Worm (Caenorhabditis elegans) whole organism, L2 larva: Measurements from ENCODE around the gene C49C3.20.
A peak's percentile ranks its signal among the peaks of the same experiment; 100 is the strongest.

Experiments used
- C34F6.9 ChIP-seq: fragments of 150-350 bp; optimal IDR thresholded peaks from 2 replicates; lab custom pipeline; 2014; ENCODE audit warnings: missing biosample characterization, missing genetic modification characterization
- F13H6.1 ChIP-seq: sonication (generic microtip); optimal IDR thresholded peaks from 2 replicates; lab custom pipeline; 2016; ENCODE audit warnings: missing genetic modification characterization, missing compliant biosample characterization
- R02D3.7 ChIP-seq: fragments of 150-350 bp; optimal IDR thresholded peaks from 2 replicates; lab custom pipeline; 2014; ENCODE audit warnings: missing biosample characterization, missing genetic modification characterization
- Y55F3AM.14 ChIP-seq: fragments of 200-800 bp; sonication (Bioruptor generic); optimal IDR thresholded peaks from 2 replicates; lab custom pipeline; 2018; ENCODE audit warnings: mild to moderate bottlenecking, missing genetic modification characterization, missing compliant biosample characterization
- alr-1 ChIP-seq: fragments of 150-350 bp; optimal IDR thresholded peaks from 2 replicates; lab custom pipeline; 2014; ENCODE audit warnings: missing biosample characterization, missing genetic modification characterization
- aly-2 ChIP-seq: fragments of 150-350 bp; optimal IDR thresholded peaks from 2 replicates; lab custom pipeline; 2014; ENCODE audit warnings: missing biosample characterization, missing genetic modification characterization
- blmp-1 ChIP-seq: sonication (generic microtip); optimal IDR thresholded peaks from 2 replicates; lab custom pipeline; 2017; ENCODE audit warnings: missing genetic modification characterization, mild to moderate bottlenecking, missing compliant biosample characterization, antibody characterized with exemption, moderate library complexity; ENCODE audit not compliant: insufficient read depth
- ceh-82 ChIP-seq: fragments of 150-350 bp; optimal IDR thresholded peaks from 2 replicates; lab custom pipeline; 2014; ENCODE audit warnings: missing biosample characterization, missing genetic modification characterization
- crh-2 ChIP-seq: sonication (generic microtip); optimal IDR thresholded peaks from 2 replicates; lab custom pipeline; 2017; ENCODE audit warnings: missing biosample characterization, missing genetic modification characterization
- dmd-4 ChIP-seq: sonication (generic microtip); optimal IDR thresholded peaks from 2 replicates; lab custom pipeline; 2017; ENCODE audit warnings: missing biosample characterization, missing genetic modification characterization
- elt-1 ChIP-seq: fragments of 150-350 bp; optimal IDR thresholded peaks from 2 replicates; lab custom pipeline; 2014; ENCODE audit warnings: missing biosample characterization, missing genetic modification characterization
- elt-3 ChIP-seq: sonication (generic microtip); optimal IDR thresholded peaks from 2 replicates; lab custom pipeline; 2017; ENCODE audit warnings: missing biosample characterization, missing genetic modification characterization
- fos-1 ChIP-seq: fragments of 150-350 bp; optimal IDR thresholded peaks from 2 replicates; lab custom pipeline; 2014; ENCODE audit warnings: missing biosample characterization, missing genetic modification characterization
- gmeb-1 ChIP-seq: fragments of 150-350 bp; optimal IDR thresholded peaks from 2 replicates; lab custom pipeline; 2014; ENCODE audit warnings: missing biosample characterization, missing genetic modification characterization
- lin-11 ChIP-seq: fragments of 150-350 bp; sonication (generic microtip); optimal IDR thresholded peaks from 2 replicates; lab custom pipeline; 2014; ENCODE audit warnings: missing biosample characterization, missing genetic modification characterization, inconsistent platforms, mixed read lengths
- lin-13 ChIP-seq: fragments of 150-350 bp; optimal IDR thresholded peaks from 2 replicates; lab custom pipeline; 2014; ENCODE audit warnings: missing biosample characterization, missing genetic modification reagents, missing genetic modification characterization
- lin-39 ChIP-seq: fragments of 150-350 bp; optimal IDR thresholded peaks from 2 replicates; lab custom pipeline; 2014; ENCODE audit warnings: missing biosample characterization, missing genetic modification reagents, missing genetic modification characterization
- lsy-2 ChIP-seq, 2 experiments: fragments of 150-350 bp in 1 of 2; sonication (generic microtip) in 1 of 2; optimal IDR thresholded peaks; 2 replicates each; lab custom pipeline; 2014 to 2017; ENCODE audit warnings: missing biosample characterization in 2 of 2, missing genetic modification characterization in 2 of 2
- mab-5 ChIP-seq: fragments of 150-350 bp; optimal IDR thresholded peaks from 2 replicates; lab custom pipeline; 2014; ENCODE audit warnings: missing biosample characterization, missing genetic modification characterization
- mbf-1 ChIP-seq: sonication (generic microtip); optimal IDR thresholded peaks from 2 replicates; lab custom pipeline; 2017; ENCODE audit warnings: missing biosample characterization, missing genetic modification characterization
- nhr-129 ChIP-seq: fragments of 150-350 bp; optimal IDR thresholded peaks from 2 replicates; lab custom pipeline; 2014; ENCODE audit warnings: missing biosample characterization, missing genetic modification characterization
- nhr-21 ChIP-seq: fragments of 150-350 bp; optimal IDR thresholded peaks from 2 replicates; lab custom pipeline; 2014; ENCODE audit warnings: missing biosample characterization, missing genetic modification characterization
- nhr-237 ChIP-seq: fragments of 150-350 bp; optimal IDR thresholded peaks from 2 replicates; lab custom pipeline; 2014; ENCODE audit warnings: missing biosample characterization, missing genetic modification characterization
- nhr-25 ChIP-seq: fragments of 150-350 bp; sonication (generic microtip); optimal IDR thresholded peaks from 3 replicates; lab custom pipeline; 2014; ENCODE audit warnings: missing biosample characterization, missing genetic modification characterization
- nhr-6 ChIP-seq: fragments of 150-350 bp; optimal IDR thresholded peaks from 2 replicates; lab custom pipeline; 2014; ENCODE audit warnings: missing biosample characterization, missing genetic modification characterization
- peb-1 ChIP-seq: fragments of 150-350 bp; optimal IDR thresholded peaks from 2 replicates; lab custom pipeline; 2014; ENCODE audit warnings: missing biosample characterization, missing genetic modification characterization
- sem-4 ChIP-seq: fragments of 150-350 bp; optimal IDR thresholded peaks from 2 replicates; lab custom pipeline; 2014; ENCODE audit warnings: missing biosample characterization, missing genetic modification reagents, missing genetic modification characterization
- sma-3 ChIP-seq: sonication (generic microtip); optimal IDR thresholded peaks from 2 replicates; lab custom pipeline; 2016; ENCODE audit warnings: missing genetic modification reagents, missing genetic modification characterization, missing compliant biosample characterization
- sma-9 ChIP-seq, 2 experiments: fragments of 150-350 bp in 1 of 2; sonication (generic microtip) in 1 of 2; optimal IDR thresholded peaks; 2 replicates each; lab custom pipeline; 2014 to 2016; ENCODE audit warnings: missing genetic modification characterization in 2 of 2, mild to moderate bottlenecking in 1 of 2, missing biosample characterization in 1 of 2, missing compliant biosample characterization in 1 of 2, missing genetic modification reagents in 1 of 2, moderate library complexity in 1 of 2
- unc-39 ChIP-seq: fragments of 150-350 bp; optimal IDR thresholded peaks from 2 replicates; lab custom pipeline; 2014; ENCODE audit warnings: missing biosample characterization, missing genetic modification characterization
- unc-55 ChIP-seq: fragments of 150-350 bp; sonication (generic microtip); optimal IDR thresholded peaks from 3 replicates; lab custom pipeline; 2014; ENCODE audit warnings: missing biosample characterization, missing genetic modification reagents, missing genetic modification characterization
- unc-62 ChIP-seq: fragments of 150-350 bp; optimal IDR thresholded peaks from 2 replicates; lab custom pipeline; 2014; ENCODE audit warnings: missing biosample characterization, missing genetic modification reagents, missing genetic modification characterization
- zag-1 ChIP-seq: fragments of 150-350 bp; optimal IDR thresholded peaks from 2 replicates; lab custom pipeline; 2014; ENCODE audit warnings: missing biosample characterization, missing genetic modification characterization
- ztf-1 ChIP-seq: fragments of 200-800 bp; sonication (Bioruptor generic); conservative IDR thresholded peaks from 2 replicates; pipeline ENCODE4 v1.3.6; 2022; ENCODE audit warnings: missing genetic modification characterization, missing compliant biosample characterization
- ztf-4 ChIP-seq: fragments of 150-350 bp; optimal IDR thresholded peaks from 2 replicates; lab custom pipeline; 2014; ENCODE audit warnings: missing biosample characterization, missing genetic modification characterization

Gene C49C3.20

ce11 chrIV:17293679-17294078 is 22.6 kb downstream of the C49C3.20 start:
- no peak for TF ChIP-seq mab-5 (tag; lab: Kevin White, UChicago)
- TF ChIP-seq aly-2 (tag; lab: Kevin White, UChicago) = no peak
- TF ChIP-seq lin-13 (GFP tag; lab: Kevin White, UChicago) = no peak
- no peak for TF ChIP-seq nhr-25 (tag; lab: Kevin White, UChicago)
- TF ChIP-seq lsy-2 (tag; optimal IDR thresholded peaks at IDR 0.05; lab: Kevin White, UChicago) = no peak
- no peak for TF ChIP-seq peb-1 (tag; lab: Kevin White, UChicago)
- TF ChIP-seq unc-55 (GFP tag; lab: Kevin White, UChicago) = peak; percentile 72
- TF ChIP-seq nhr-21 (tag; lab: Kevin White, UChicago) = no peak
- TF ChIP-seq unc-62 = no peak
- no peak for TF ChIP-seq F13H6.1 (tag; lab: Kevin White, UChicago)
- no peak for TF ChIP-seq ztf-1
- TF ChIP-seq alr-1 (tag; lab: Kevin White, UChicago) = no peak
- TF ChIP-seq unc-39 (tag; lab: Kevin White, UChicago) = no peak
- TF ChIP-seq ceh-82 (tag; lab: Kevin White, UChicago) = no peak
- TF ChIP-seq nhr-129 (tag; lab: Kevin White, UChicago) = peak; percentile 20
- TF ChIP-seq mbf-1 = no peak
- no peak for TF ChIP-seq blmp-1 (tag; lab: Kevin White, UChicago)
- TF ChIP-seq elt-1 (tag; lab: Kevin White, UChicago) = no peak
- no peak for TF ChIP-seq fos-1 (tag; lab: Kevin White, UChicago)
- TF ChIP-seq zag-1 (tag; lab: Kevin White, UChicago) = no peak
- TF ChIP-seq gmeb-1 = no peak
- TF ChIP-seq C34F6.9 (tag; lab: Kevin White, UChicago) = peak; percentile 69
- TF ChIP-seq lin-39 = no peak
- no peak for TF ChIP-seq R02D3.7 (tag; lab: Kevin White, UChicago)

ce11 chrIV:17293068-17293467 is 23.2 kb downstream of the C49C3.20 start:
- TF ChIP-seq unc-55 (GFP tag; lab: Kevin White, UChicago) = peak; percentile 11
- TF ChIP-seq sma-3 = no peak
- TF ChIP-seq mbf-1 = no peak
- TF ChIP-seq lin-11 = no peak
- TF ChIP-seq fos-1 (tag; lab: Kevin White, UChicago) = no peak

- TF ChIP-seq lsy-2 (tag; optimal IDR thresholded peaks at IDR 0.05; lab: Kevin White, UChicago) = no peak
- peak; percentile 23 for TF ChIP-seq fos-1 (tag; lab: Kevin White, UChicago)
- TF ChIP-seq ztf-1 = no peak
- TF ChIP-seq nhr-129 (tag; lab: Kevin White, UChicago) = peak; percentile 43
- TF ChIP-seq, all 48 proteins: peak for 2
Observed at ce11 chrIV:17292350-17292749, 23.9 kb downstream of the C49C3.20 start.

ce11 chrIV:17291629-17292199 is 24.6 kb downstream of the C49C3.20 start, which contains the start of the genes T28F3.11 and slc-17.4:
Gene T28F3.11 (minus strand): TSS chrIV:17291679.
Gene slc-17.4 (minus strand): TSS chrIV:17291733.
- TF ChIP-seq ztf-4 = no peak
- TF ChIP-seq sem-4 (tag; lab: Kevin White, UChicago) = no peak
- TF ChIP-seq unc-55 (GFP tag; lab: Kevin White, UChicago) = peak; percentile 4
- no peak for TF ChIP-seq elt-3 (tag; lab: Kevin White, UChicago)

- TF ChIP-seq nhr-129 (tag; lab: Kevin White, UChicago) = peak; percentile 55
- no peak for TF ChIP-seq R02D3.7 (tag; lab: Kevin White, UChicago)
- TF ChIP-seq, all 48 proteins: peak for 1
Observed at ce11 chrIV:17287908-17288675, 28.2 kb downstream of the C49C3.20 start, which contains the start of gene zipt-7.1. Gene zipt-7.1 (minus strand): TSS chrIV:17288139.

- TF ChIP-seq F13H6.1 (tag; lab: Kevin White, UChicago) = no peak
- TF ChIP-seq lin-11 = no peak
- no peak for TF ChIP-seq ceh-82 (tag; lab: Kevin White, UChicago)
- TF ChIP-seq fos-1 (tag; lab: Kevin White, UChicago) = no peak
- peak; percentile 31 for TF ChIP-seq zag-1 (tag; lab: Kevin White, UChicago)
- peak; percentile 50 for TF ChIP-seq nhr-129 (tag; lab: Kevin White, UChicago)
- TF ChIP-seq unc-39 (tag; lab: Kevin White, UChicago) = no peak
- TF ChIP-seq unc-55 (GFP tag; lab: Kevin White, UChicago) = peak; percentile 91
- no peak for TF ChIP-seq nhr-237
- peak; percentile 18 for TF ChIP-seq ztf-4
- no peak for TF ChIP-seq nhr-6 (tag; lab: Kevin White, UChicago)
- TF ChIP-seq C34F6.9 (tag; lab: Kevin White, UChicago) = peak; percentile 52
- TF ChIP-seq lin-13 (GFP tag; lab: Kevin White, UChicago) = peak; percentile 7
- TF ChIP-seq aly-2 (tag; lab: Kevin White, UChicago) = no peak
- TF ChIP-seq crh-2 (tag; lab: Kevin White, UChicago) = peak; percentile 69
- TF ChIP-seq Y55F3AM.14 (GFP tag; lab: Kevin White, UChicago) = no peak
- TF ChIP-seq lsy-2 (tag; optimal IDR thresholded peaks at IDR 0.05; lab: Kevin White, UChicago) = peak in 1 of 2 experiments; percentile 56
- TF ChIP-seq dmd-4 (tag; lab: Kevin White, UChicago) = no peak
- peak; percentile 66 for TF ChIP-seq sma-9 (GFP tag; optimal IDR thresholded peaks at IDR 0.05; lab: Kevin White, UChicago)
- no peak for TF ChIP-seq sma-9 (tag; optimal IDR thresholded peaks at IDR 0.05; lab: Kevin White, UChicago)
Observed at ce11 chrIV:17285263-17285662, 31.0 kb downstream of the C49C3.20 start.
